Fruit fly (Drosophila melanogaster): ENCODE measurements around the gene CG7330.

- TF ChIP-seq fkh (GFP tag; optimal IDR thresholded peaks at IDR 0.05) (no peak), Sox15 (GFP tag; optimal IDR thresholded peaks at IDR 0.05) (no peak), cyc (GFP tag; optimal IDR thresholded peaks at IDR 0.05) (no peak), CG3919 (GFP tag; optimal IDR thresholded peaks at IDR 0.05) (no peak), CG11902 (GFP tag; optimal IDR thresholded peaks at IDR 0.05) (no peak), CG8319 (GFP tag; optimal IDR thresholded peaks at IDR 0.05) (no peak)
Measured at dm6 chr3L:18181900-18182299, 33.2 kb downstream of the CG7330 start.
